Worm (Caenorhabditis elegans) whole organism, young adult: ENCODE measurements around the gene gcl-1.

Experiments used
- B0035.1 ChIP-seq: sonication (generic microtip); optimal IDR thresholded peaks from 2 replicates; lab custom pipeline; 2016; ENCODE audit warnings: missing genetic modification characterization, mild to moderate bottlenecking, missing compliant biosample characterization, missing genotype, missing genetic modification reagents
- C17E4.6 ChIP-seq: fragments of 200-800 bp; sonication (Bioruptor generic); IDR thresholded peaks from 2 replicates; pipeline ENCODE4 v1.3.6; 2022; ENCODE audit warnings: missing genetic modification reagents, missing genetic modification characterization, missing compliant biosample characterization
- D2030.7 ChIP-seq: fragments of 200-800 bp; sonication (Bioruptor generic); IDR thresholded peaks from 2 replicates; pipeline ENCODE4 v1.3.6; 2022; ENCODE audit warnings: missing genetic modification reagents, missing genetic modification characterization, missing compliant biosample characterization
- F22D6.2 ChIP-seq: sonication (generic microtip); optimal IDR thresholded peaks from 2 replicates; lab custom pipeline; 2016; ENCODE audit warnings: mild to moderate bottlenecking, missing genetic modification characterization, missing compliant biosample characterization
- F33H1.4 ChIP-seq: fragments of 200-800 bp; sonication (Bioruptor generic); IDR thresholded peaks from 2 replicates; pipeline ENCODE4 v1.3.6; 2022; ENCODE audit warnings: missing genetic modification reagents, missing genetic modification characterization, missing compliant biosample characterization
- K12H6.12 ChIP-seq: fragments of 200-800 bp; sonication (Bioruptor generic); optimal IDR thresholded peaks from 2 replicates; lab custom pipeline; 2018; ENCODE audit warnings: mild to moderate bottlenecking, missing genetic modification characterization, missing compliant biosample characterization
- Y67H2A.10 ChIP-seq: fragments of 200-800 bp; sonication (Bioruptor generic); conservative IDR thresholded peaks from 2 replicates; pipeline ENCODE4 v1.3.6; 2022; ENCODE audit warnings: missing genetic modification reagents, missing genetic modification characterization, missing compliant biosample characterization
- Y95B8A.8 ChIP-seq: fragments of 200-800 bp; sonication (Bioruptor generic); IDR thresholded peaks from 2 replicates; pipeline ENCODE4 v1.3.6; 2022; ENCODE audit warnings: missing genetic modification reagents, missing genetic modification characterization, missing compliant biosample characterization
- akir-1 ChIP-seq: fragments of 200-800 bp; sonication (Bioruptor generic); optimal IDR thresholded peaks from 2 replicates; lab custom pipeline; 2018; ENCODE audit warnings: mild to moderate bottlenecking, missing genetic modification characterization, moderate library complexity, missing compliant biosample characterization
- atf-7 ChIP-seq: sonication (generic microtip); optimal IDR thresholded peaks from 2 replicates; lab custom pipeline; 2017; ENCODE audit warnings: mild to moderate bottlenecking, missing genetic modification characterization, missing compliant biosample characterization
- attf-3 ChIP-seq: fragments of 200-800 bp; sonication (Bioruptor generic); conservative IDR thresholded peaks from 2 replicates; pipeline ENCODE4 v1.3.6; 2022; ENCODE audit warnings: missing genetic modification reagents, missing genetic modification characterization, missing compliant biosample characterization
- attf-5 ChIP-seq: fragments of 200-800 bp; sonication (Bioruptor generic); optimal IDR thresholded peaks from 2 replicates; lab custom pipeline; 2018; ENCODE audit warnings: mild to moderate bottlenecking, missing genetic modification characterization, missing compliant biosample characterization
- bed-2 ChIP-seq: fragments of 200-800 bp; sonication (Bioruptor generic); IDR thresholded peaks from 2 replicates; pipeline ENCODE4 v1.3.6; 2022; ENCODE audit warnings: missing genetic modification reagents, missing genetic modification characterization, missing compliant biosample characterization
- ceh-91 ChIP-seq: fragments of 200-800 bp; sonication (Bioruptor generic); IDR thresholded peaks from 2 replicates; pipeline ENCODE4 v1.3.6; 2022; ENCODE audit warnings: missing genetic modification reagents, missing genetic modification characterization, missing compliant biosample characterization
- dox-1 ChIP-seq: fragments of 200-800 bp; sonication (Bioruptor generic); IDR thresholded peaks from 2 replicates; pipeline ENCODE4 v1.3.6; 2022; ENCODE audit warnings: missing genetic modification reagents, missing genetic modification characterization, missing compliant biosample characterization
- dpl-1 ChIP-seq: fragments of 150-350 bp; optimal IDR thresholded peaks from 2 replicates; lab custom pipeline; 2014; ENCODE audit warnings: missing biosample characterization, missing genetic modification reagents, missing genetic modification characterization
- efl-1 ChIP-seq: fragments of 150-350 bp; optimal IDR thresholded peaks from 2 replicates; lab custom pipeline; 2014; ENCODE audit warnings: missing biosample characterization, missing genetic modification reagents, missing genetic modification characterization
- ekl-4 ChIP-seq: fragments of 200-800 bp; sonication (Bioruptor generic); IDR thresholded peaks from 2 replicates; pipeline ENCODE4 v1.3.6; 2022; ENCODE audit warnings: missing genetic modification reagents, missing genetic modification characterization, missing compliant biosample characterization
- ets-4 ChIP-seq: fragments of 200-800 bp; sonication (Bioruptor generic); optimal IDR thresholded peaks from 2 replicates; lab custom pipeline; 2018; ENCODE audit warnings: mild to moderate bottlenecking, missing genetic modification characterization, missing compliant biosample characterization
- hlh-26 ChIP-seq: fragments of 200-800 bp; sonication (Bioruptor generic); conservative IDR thresholded peaks from 2 replicates; pipeline ENCODE4 v1.3.6; 2022; ENCODE audit warnings: missing genetic modification reagents, missing genetic modification characterization, missing compliant biosample characterization
- hrde-1 ChIP-seq: sonication (generic microtip); optimal IDR thresholded peaks from 2 replicates; lab custom pipeline; 2016; ENCODE audit warnings: missing genetic modification characterization, mild to moderate bottlenecking, missing compliant biosample characterization, moderate library complexity, missing genotype, missing genetic modification reagents, borderline replicate concordance
- hsf-1 ChIP-seq: fragments of 200-800 bp; sonication (Bioruptor generic); IDR thresholded peaks from 2 replicates; pipeline ENCODE4 v1.3.6; 2022; ENCODE audit warnings: missing genetic modification reagents, missing genetic modification characterization, missing compliant biosample characterization
- lag-1 ChIP-seq: fragments of 200-800 bp; sonication (Bioruptor generic); IDR thresholded peaks from 2 replicates; pipeline ENCODE4 v1.3.6; 2022; ENCODE audit warnings: missing genetic modification reagents, missing genetic modification characterization, missing compliant biosample characterization
- lin-35 ChIP-seq, 3 experiments: fragments of 150-350 bp in 2 of 3; sonication (generic microtip) in 1 of 3; optimal IDR thresholded peaks; 2 replicates each; lab custom pipeline; 2014 to 2018; ENCODE audit warnings: missing biosample characterization in 3 of 3, missing genetic modification characterization in 3 of 3, missing genetic modification reagents in 3 of 3
- lin-54 ChIP-seq: fragments of 200-800 bp; sonication (Bioruptor generic); optimal IDR thresholded peaks from 2 replicates; lab custom pipeline; 2018; ENCODE audit warnings: mild to moderate bottlenecking, missing genetic modification characterization, missing compliant biosample characterization
- lir-1 ChIP-seq: fragments of 200-800 bp; sonication (Bioruptor generic); conservative IDR thresholded peaks from 2 replicates; pipeline ENCODE4 v1.3.6; 2022; ENCODE audit warnings: missing genetic modification reagents, missing genetic modification characterization, missing compliant biosample characterization
- lsl-1 ChIP-seq: fragments of 200-800 bp; sonication (Bioruptor generic); optimal IDR thresholded peaks from 2 replicates; lab custom pipeline; 2018; ENCODE audit warnings: mild to moderate bottlenecking, missing genetic modification characterization, moderate library complexity, missing compliant biosample characterization
- madf-6 ChIP-seq: fragments of 200-800 bp; sonication (Bioruptor generic); IDR thresholded peaks from 2 replicates; pipeline ENCODE4 v1.3.6; 2022; ENCODE audit warnings: missing genetic modification reagents, missing genetic modification characterization, missing compliant biosample characterization
- madf-8 ChIP-seq: fragments of 200-800 bp; sonication (Bioruptor generic); conservative IDR thresholded peaks from 2 replicates; pipeline ENCODE4 v1.3.6; 2022; ENCODE audit warnings: missing genetic modification reagents, missing genetic modification characterization, missing compliant biosample characterization
- nfya-1 ChIP-seq: sonication (generic microtip); optimal IDR thresholded peaks from 2 replicates; lab custom pipeline; 2017; ENCODE audit warnings: antibody characterized with exemption, missing compliant biosample characterization, missing genetic modification characterization, borderline replicate concordance; ENCODE audit not compliant: insufficient read depth
- nhr-120 ChIP-seq: fragments of 200-800 bp; sonication (Bioruptor generic); IDR thresholded peaks from 2 replicates; pipeline ENCODE4 v1.3.6; 2022; ENCODE audit warnings: missing genetic modification characterization, missing compliant biosample characterization
- nhr-80 ChIP-seq: sonication (generic microtip); optimal IDR thresholded peaks from 2 replicates; lab custom pipeline; 2016; ENCODE audit warnings: missing genetic modification characterization, missing compliant biosample characterization
- nhr-90 ChIP-seq: sonication (generic microtip); optimal IDR thresholded peaks from 2 replicates; lab custom pipeline; 2016; ENCODE audit warnings: missing genotype, mild to moderate bottlenecking, missing genetic modification characterization, missing compliant biosample characterization
- pha-4 ChIP-seq: fragments of 150-350 bp; sonication (generic microtip); optimal IDR thresholded peaks from 2 replicates; lab custom pipeline; 2014; ENCODE audit warnings: missing biosample characterization, missing genetic modification reagents, missing genetic modification characterization
- rec-8 ChIP-seq, 2 experiments: sonication (generic microtip); optimal IDR thresholded peaks; 2 replicates each; lab custom pipeline; 2016; ENCODE audit warnings: mild to moderate bottlenecking in 2 of 2, missing genetic modification characterization in 2 of 2, missing genetic modification reagents in 2 of 2, missing genotype in 2 of 2, missing biosample characterization in 1 of 2, missing compliant biosample characterization in 1 of 2, moderate library complexity in 1 of 2
- sdz-38 ChIP-seq: sonication (generic microtip); optimal IDR thresholded peaks from 2 replicates; lab custom pipeline; 2016; ENCODE audit warnings: missing genotype, missing genetic modification characterization, missing compliant biosample characterization
- snpc-1.1 ChIP-seq: sonication (generic microtip); optimal IDR thresholded peaks from 2 replicates; lab custom pipeline; 2017; ENCODE audit warnings: missing genetic modification characterization, mild to moderate bottlenecking, missing compliant biosample characterization, antibody characterized with exemption, moderate library complexity, missing genotype, missing genetic modification reagents; ENCODE audit not compliant: insufficient read depth
- snpc-4 ChIP-seq, 5 experiments: fragments of 150-350 bp in 1 of 5; sonication (generic microtip) in 4 of 5; optimal IDR thresholded peaks; 2 replicates each; lab custom pipeline; 2014 to 2018; ENCODE audit warnings: missing genetic modification characterization in 5 of 5, missing biosample characterization in 3 of 5, antibody characterized with exemption in 2 of 5, mild to moderate bottlenecking in 2 of 5, missing compliant biosample characterization in 2 of 5, missing genotype in 2 of 5, moderate library complexity in 2 of 5, missing genetic modification reagents in 1 of 5
- somi-1 ChIP-seq: fragments of 200-800 bp; sonication (Bioruptor generic); optimal IDR thresholded peaks from 2 replicates; lab custom pipeline; 2018; ENCODE audit warnings: mild to moderate bottlenecking, missing genetic modification characterization, missing compliant biosample characterization
- unc-130 ChIP-seq: sonication (generic microtip); optimal IDR thresholded peaks from 2 replicates; lab custom pipeline; 2016; ENCODE audit warnings: missing genetic modification reagents, missing genetic modification characterization, missing compliant biosample characterization
- xnd-1 ChIP-seq: sonication (generic microtip); optimal IDR thresholded peaks from 2 replicates; lab custom pipeline; 2016; ENCODE audit warnings: missing genotype, missing genetic modification reagents, missing genetic modification characterization, missing compliant biosample characterization
- ztf-25 ChIP-seq: fragments of 200-800 bp; sonication (Bioruptor generic); IDR thresholded peaks from 2 replicates; pipeline ENCODE4 v1.3.6; 2022; ENCODE audit warnings: missing genetic modification reagents, missing genetic modification characterization, missing compliant biosample characterization
- ztf-26 ChIP-seq: sonication (generic microtip); optimal IDR thresholded peaks from 2 replicates; lab custom pipeline; 2017; ENCODE audit warnings: missing genetic modification characterization, missing compliant biosample characterization

The gcl-1 gene

DNA sequence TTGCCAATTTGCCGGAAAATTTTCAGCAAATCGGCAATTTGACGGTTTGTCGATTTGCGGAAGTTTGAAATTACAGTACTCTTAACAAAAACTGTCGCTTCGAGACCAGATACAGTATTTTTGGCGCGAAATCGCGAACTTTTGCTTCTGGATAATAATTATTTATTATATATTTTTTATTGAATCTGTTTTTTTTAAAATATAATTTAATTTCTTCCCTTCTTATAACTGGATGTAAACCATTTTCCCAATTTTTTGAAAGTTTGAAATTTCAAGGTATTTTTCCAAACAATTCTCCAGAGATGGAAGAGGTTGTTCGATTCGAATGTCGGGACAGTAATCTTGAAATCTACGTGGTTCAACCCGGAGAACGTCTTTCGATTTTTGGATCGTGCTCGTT, 9.5 kb upstream of the gcl-1 start, which contains the start of gene nol-9:
TSS of gene nol-9 (plus strand) at position 301 of the 400 bp plus-strand sequence.
- TF ChIP-seq C17E4.6 (GFP tag; lab: Robert Waterston, UW): no peak
- TF ChIP-seq nhr-90 (tag; lab: Kevin White, UChicago): no peak
- TF ChIP-seq attf-5 (GFP tag; lab: Kevin White, UChicago): no peak
- TF ChIP-seq ceh-91: no peak
- TF ChIP-seq K12H6.12 (tag; lab: Kevin White, UChicago): no peak
- TF ChIP-seq pha-4 (tag; lab: Kevin White, UChicago): no peak
- TF ChIP-seq dox-1 (GFP tag; lab: Robert Waterston, UW): no peak
- TF ChIP-seq atf-7 (tag; lab: Kevin White, UChicago): no peak
- no peak for TF ChIP-seq F22D6.2
- no peak for TF ChIP-seq snpc-1.1
- no peak for TF ChIP-seq nhr-120 (GFP tag; lab: Robert Waterston, UW)

DNA sequence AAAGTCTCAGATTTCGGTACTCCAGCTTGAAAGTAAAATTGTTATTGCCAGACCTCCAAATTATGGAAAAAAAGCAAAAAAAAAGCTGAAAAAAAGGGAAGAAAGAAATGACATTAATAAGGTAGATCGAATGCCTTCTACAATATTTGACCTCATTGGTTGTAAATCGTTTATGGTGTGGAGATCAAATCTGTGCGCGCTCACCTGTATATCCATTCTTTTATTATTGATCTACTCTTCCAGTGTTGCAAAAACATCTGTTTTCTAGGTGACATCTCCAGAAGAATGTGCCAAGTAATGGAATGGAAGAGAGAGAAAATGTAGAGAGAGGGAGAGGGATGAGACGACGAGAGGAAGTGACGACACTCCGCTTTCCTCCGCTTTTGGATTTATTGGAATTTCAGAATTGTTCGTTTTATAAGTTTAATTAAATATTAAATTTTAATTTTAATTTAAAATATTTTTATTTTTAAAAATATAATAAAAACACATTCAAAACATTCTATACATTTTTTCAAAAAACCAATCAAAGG, 3.1 kb upstream of the gcl-1 start, which contains the start of the genes pik-1 and aptf-2:
TSS of gene pik-1 (plus strand) at position 303 of the 533 bp plus-strand sequence.
TSS of gene aptf-2 (minus strand) at position 313 of the 533 bp plus-strand sequence.
- no peak for TF ChIP-seq hrde-1
- TF ChIP-seq efl-1 (GFP tag; lab: Kevin White, UChicago): peak; percentile 91
- TF ChIP-seq lin-54 (GFP tag; lab: Kevin White, UChicago): peak; percentile 15
- TF ChIP-seq lin-35 (GFP tag; optimal IDR thresholded peaks at IDR 0.05; lab: Kevin White, UChicago): peak in 1 of 3 experiments; percentile 3
- no peak for TF ChIP-seq hlh-26 (GFP tag; lab: Robert Waterston, UW)
- TF ChIP-seq ceh-91: 0 out of 2 replicates have a peak, but pooled peaks have one; percentile 13
- TF ChIP-seq madf-6: peak; percentile 94
- TF ChIP-seq dpl-1 (GFP tag; lab: Kevin White, UChicago): peak; percentile 54
- TF ChIP-seq attf-3 (GFP tag; lab: Robert Waterston, UW): peak; percentile 45; the same call in 1 of the 2 replicates
- no peak for TF ChIP-seq ekl-4
- TF ChIP-seq madf-8: peak; percentile 69
- no peak for TF ChIP-seq ztf-26 (tag; lab: Kevin White, UChicago)
- no peak for TF ChIP-seq snpc-4 (GFP tag; optimal IDR thresholded peaks at IDR 0.05; lab: Kevin White, UChicago)
- TF ChIP-seq snpc-4 (tag; optimal IDR thresholded peaks at IDR 0.05; lab: Kevin White, UChicago): peak in 1 of 4 experiments; percentile 10
- TF ChIP-seq lsl-1: peak; percentile 13
- TF ChIP-seq F33H1.4 (GFP tag; lab: Robert Waterston, UW): peak; percentile 21; the same call in 1 of the 2 replicates
- TF ChIP-seq sdz-38 (tag; lab: Kevin White, UChicago): no peak
- TF ChIP-seq D2030.7 (GFP tag; lab: Robert Waterston, UW): peak; percentile 48
- TF ChIP-seq somi-1 (GFP tag; lab: Kevin White, UChicago): no peak
- TF ChIP-seq xnd-1 (tag; lab: Kevin White, UChicago): peak; percentile 58
- peak; percentile 70 for TF ChIP-seq hsf-1 (GFP tag; lab: Robert Waterston, UW)

DNA sequence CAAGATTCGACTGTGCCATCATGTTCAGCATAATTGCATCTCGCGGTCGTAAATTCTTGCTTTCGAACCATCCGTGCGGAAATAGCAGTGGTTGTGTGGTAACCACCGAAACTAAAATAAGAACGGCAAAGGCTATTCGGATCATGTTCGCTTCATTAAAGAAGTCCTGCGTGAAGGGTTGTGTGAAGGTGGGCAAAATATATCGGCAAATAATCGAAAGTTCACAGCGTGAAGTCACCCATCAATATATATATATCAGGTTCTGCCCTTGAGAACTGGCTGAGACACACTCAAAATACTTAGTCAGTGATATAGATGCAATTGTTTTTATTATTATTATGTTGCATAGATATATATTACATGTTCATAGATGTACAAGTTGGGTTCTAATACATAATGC, 4.7 kb downstream of the gcl-1 start, which contains the start of gene Y62E10A.19:
TSS of gene Y62E10A.19 (minus strand) at position 289 of the 400 bp plus-strand sequence.
- no peak for TF ChIP-seq efl-1 (GFP tag; lab: Kevin White, UChicago)
- TF ChIP-seq akir-1 (GFP tag; lab: Kevin White, UChicago): no peak
- TF ChIP-seq lag-1 (GFP tag; lab: Robert Waterston, UW): no peak
- no peak for TF ChIP-seq B0035.1 (tag; lab: Kevin White, UChicago)
- no peak for TF ChIP-seq ztf-25 (GFP tag; lab: Robert Waterston, UW)
- TF ChIP-seq rec-8 (tag; optimal IDR thresholded peaks at IDR 0.05; lab: Kevin White, UChicago): no peak
- TF ChIP-seq nfya-1 (tag; lab: Kevin White, UChicago): no peak
- TF ChIP-seq Y95B8A.8: no peak
- TF ChIP-seq lir-1 (GFP tag; lab: Robert Waterston, UW): no peak
- TF ChIP-seq ceh-91: no peak
- TF ChIP-seq hlh-26 (GFP tag; lab: Robert Waterston, UW): no peak
- TF ChIP-seq sdz-38 (tag; lab: Kevin White, UChicago): no peak
- no peak for TF ChIP-seq unc-130
- no peak for TF ChIP-seq nhr-80 (tag; lab: Kevin White, UChicago)
- no peak for TF ChIP-seq bed-2
- no peak for TF ChIP-seq Y67H2A.10
- no peak for TF ChIP-seq ets-4 (GFP tag; lab: Kevin White, UChicago)
